Fruit fly (Drosophila melanogaster) whole organism, pupa: ENCODE measurements around the gene CG42704.

Source experiments
- CG10348 ChIP-seq: fragments of 200-800 bp; sonication (Bioruptor generic); IDR thresholded peaks from 2 replicates; pipeline ENCODE4 v1.3.6; 2022; ENCODE audit warnings: missing biosample characterization, missing genetic modification characterization
- CG13204 ChIP-seq: fragments of 200-800 bp; sonication (Bioruptor generic); optimal IDR thresholded peaks from 2 replicates; lab custom pipeline; 2018; ENCODE audit warnings: missing biosample characterization, mild to moderate bottlenecking, missing genetic modification characterization, moderate library complexity
- CG14655 ChIP-seq: fragments of 200-800 bp; sonication (Bioruptor generic); optimal IDR thresholded peaks from 3 replicates; lab custom pipeline; 2017; ENCODE audit warnings: mild to moderate bottlenecking, missing biosample characterization, missing genetic modification reagents, missing genetic modification characterization
- CG15710 ChIP-seq: fragments of 200-800 bp; sonication (Bioruptor generic); optimal IDR thresholded peaks from 2 replicates; lab custom pipeline; 2018; ENCODE audit warnings: missing biosample characterization, mild to moderate bottlenecking, missing genetic modification characterization, moderate library complexity
- CG17806 ChIP-seq: fragments of 200-800 bp; sonication (Bioruptor generic); optimal IDR thresholded peaks from 2 replicates; lab custom pipeline; 2018; ENCODE audit warnings: missing biosample characterization, mild to moderate bottlenecking, missing genetic modification characterization, moderate library complexity
- CG32121 ChIP-seq: fragments of 200-800 bp; sonication (Bioruptor generic); IDR thresholded peaks from 2 replicates; pipeline ENCODE4 v1.3.6; 2022; ENCODE audit warnings: missing biosample characterization, missing genetic modification characterization
- CG34367 ChIP-seq: fragments of 200-800 bp; sonication (Bioruptor generic); optimal IDR thresholded peaks from 2 replicates; lab custom pipeline; 2018; ENCODE audit warnings: missing biosample characterization, mild to moderate bottlenecking, missing genetic modification characterization
- CG4496 ChIP-seq: fragments of 200-800 bp; sonication (Bioruptor generic); IDR thresholded peaks from 3 replicates; pipeline ENCODE4 v1.3.6; 2022; ENCODE audit warnings: missing biosample characterization, missing genetic modification characterization
- CG8159 ChIP-seq: fragments of 200-800 bp; sonication (Bioruptor generic); optimal IDR thresholded peaks from 3 replicates; lab custom pipeline; 2018; ENCODE audit warnings: missing biosample characterization, mild to moderate bottlenecking, missing genetic modification characterization, moderate library complexity
- CG8301 ChIP-seq: fragments of 200-800 bp; sonication (Bioruptor generic); optimal IDR thresholded peaks from 2 replicates; lab custom pipeline; 2018; ENCODE audit warnings: missing biosample characterization, mild to moderate bottlenecking, missing genetic modification characterization
- CG9948 ChIP-seq: fragments of 200-800 bp; sonication (Bioruptor generic); optimal IDR thresholded peaks from 2 replicates; lab custom pipeline; 2018; ENCODE audit warnings: missing biosample characterization, mild to moderate bottlenecking, missing genetic modification characterization, moderate library complexity
- D1 ChIP-seq: fragments of 200-800 bp; sonication (Bioruptor generic); optimal IDR thresholded peaks from 2 replicates; lab custom pipeline; 2018; ENCODE audit warnings: missing biosample characterization, mild to moderate bottlenecking, missing genetic modification characterization, moderate library complexity
- EcR ChIP-seq: fragments of 200-800 bp; sonication (Bioruptor generic); optimal IDR thresholded peaks from 3 replicates; lab custom pipeline; 2019; ENCODE audit warnings: missing biosample characterization, missing genetic modification characterization, mild to moderate bottlenecking, moderate library complexity, missing genetic modification reagents
- Ets98B ChIP-seq: fragments of 200-800 bp; sonication (Bioruptor generic); IDR thresholded peaks from 2 replicates; pipeline ENCODE4 v1.3.6; 2022; ENCODE audit warnings: missing biosample characterization, missing genetic modification characterization
- Pif1A ChIP-seq: fragments of 200-800 bp; sonication (Bioruptor generic); optimal IDR thresholded peaks from 3 replicates; lab custom pipeline; 2016; ENCODE audit warnings: missing biosample characterization, missing genetic modification characterization
- Pif1B ChIP-seq: fragments of 200-800 bp; sonication (Bioruptor generic); optimal IDR thresholded peaks from 3 replicates; lab custom pipeline; 2016; ENCODE audit warnings: missing biosample characterization, missing genetic modification characterization
- Snoo ChIP-seq: fragments of 200-800 bp; sonication (Bioruptor generic); optimal IDR thresholded peaks from 3 replicates; lab custom pipeline; 2017; ENCODE audit warnings: missing biosample characterization, mild to moderate bottlenecking, missing genetic modification characterization, inconsistent platforms
- fd96Ca ChIP-seq: fragments of 200-800 bp; sonication (Bioruptor generic); IDR thresholded peaks from 3 replicates; pipeline ENCODE4 v1.3.6; 2022; ENCODE audit warnings: missing biosample characterization, missing genetic modification characterization
- gl ChIP-seq: fragments of 200-800 bp; sonication (Bioruptor generic); optimal IDR thresholded peaks from 2 replicates; lab custom pipeline; 2018; ENCODE audit warnings: missing biosample characterization, mild to moderate bottlenecking, missing genetic modification characterization
- rn ChIP-seq: fragments of 200-800 bp; sonication (Bioruptor generic); IDR thresholded peaks from 2 replicates; pipeline ENCODE4 v1.3.6; 2022; ENCODE audit warnings: missing biosample characterization, missing genetic modification characterization

Gene CG42704

dm6 chrX:7453236-7453635 lies 40.8 kb downstream of the CG42704 start, which contains the start of gene CG43198:
Gene CG43198 (minus strand): TSS chrX:7453336.
- no peak for TF ChIP-seq CG8301
- no peak for TF ChIP-seq CG17806 (tag; lab: Kevin White, UChicago)
- no peak for TF ChIP-seq CG9948 (tag; lab: Kevin White, UChicago)
- no peak for TF ChIP-seq CG10348 (GFP tag; lab: Robert Waterston, UW)
- TF ChIP-seq CG14655 (GFP tag; lab: Kevin White, UChicago): no peak
- no peak for TF ChIP-seq EcR (GFP tag; lab: Kevin White, UChicago)
- TF ChIP-seq Pif1B: no peak

- TF ChIP-seq rn (GFP tag; lab: Robert Waterston, UW): no peak
- no peak for TF ChIP-seq Snoo (tag; lab: Kevin White, UChicago)
- TF ChIP-seq CG34367 (tag; lab: Kevin White, UChicago): no peak
- no peak for TF ChIP-seq CG32121 (GFP tag; lab: Robert Waterston, UW)
- TF ChIP-seq CG13204 (GFP tag; lab: Kevin White, UChicago): no peak
- TF ChIP-seq CG4496 (GFP tag; lab: Robert Waterston, UW): no peak
- TF ChIP-seq CG8159: no peak
- TF ChIP-seq CG9948 (tag; lab: Kevin White, UChicago): no peak
- no peak for TF ChIP-seq fd96Ca (GFP tag; lab: Robert Waterston, UW)
- no peak for TF ChIP-seq CG14655 (GFP tag; lab: Kevin White, UChicago)
- no peak for TF ChIP-seq CG8301
- TF ChIP-seq D1: no peak
- TF ChIP-seq EcR (GFP tag; lab: Kevin White, UChicago): no peak
- TF ChIP-seq CG15710 (tag; lab: Kevin White, UChicago): no peak
- no peak for TF ChIP-seq Ets98B (GFP tag; lab: Robert Waterston, UW)
- no peak for TF ChIP-seq CG10348 (GFP tag; lab: Robert Waterston, UW)
- TF ChIP-seq gl: no peak
- TF ChIP-seq Pif1A (GFP tag; lab: Kevin White, UChicago): no peak
- TF ChIP-seq CG17806 (tag; lab: Kevin White, UChicago): no peak
These were observed 49.6 kb downstream of the CG42704 start for dm6 chrX:7462089-7462488.
